Worm (Caenorhabditis elegans) whole organism, L3 larva: ENCODE measurements around the gene pssy-2.
"Not testable (repeated sequence)": the region's sequence is repeated elsewhere in the genome, so short reads cannot be mapped to it uniquely, and the experiment has no call there.

ENCODE experiments used
- R02D3.7 ChIP-seq: fragments of 150-350 bp; optimal IDR thresholded peaks from 2 replicates; lab custom pipeline; 2014; ENCODE audit warnings: missing biosample characterization, missing genetic modification characterization
- aly-2 ChIP-seq: fragments of 150-350 bp; optimal IDR thresholded peaks from 2 replicates; lab custom pipeline; 2014; ENCODE audit warnings: missing biosample characterization, missing genetic modification characterization
- ceh-82 ChIP-seq: fragments of 150-350 bp; optimal IDR thresholded peaks from 2 replicates; lab custom pipeline; 2014; ENCODE audit warnings: missing biosample characterization, missing genetic modification characterization
- daf-12 ChIP-seq: fragments of 150-350 bp; optimal IDR thresholded peaks from 2 replicates; lab custom pipeline; 2014; ENCODE audit warnings: missing biosample characterization, missing genetic modification reagents, missing genetic modification characterization
- egl-27 ChIP-seq: sonication (generic microtip); optimal IDR thresholded peaks from 4 replicates; lab custom pipeline; 2017; ENCODE audit warnings: missing biosample characterization, missing genetic modification reagents, missing genetic modification characterization
- elt-1 ChIP-seq: fragments of 150-350 bp; optimal IDR thresholded peaks from 2 replicates; lab custom pipeline; 2014; ENCODE audit warnings: missing biosample characterization, missing genetic modification characterization
- elt-2 ChIP-seq: sonication (generic microtip); optimal IDR thresholded peaks from 2 replicates; lab custom pipeline; 2016; ENCODE audit warnings: missing genetic modification reagents, mild to moderate bottlenecking, missing genetic modification characterization, missing compliant biosample characterization
- elt-3 ChIP-seq, 3 experiments: fragments of 150-350 bp in 1 of 3; sonication (generic microtip) in 2 of 3; optimal IDR thresholded peaks; 2 replicates in 2 of 3; 4 replicates in 1 of 3; lab custom pipeline; 2014 to 2017; ENCODE audit warnings: missing biosample characterization in 3 of 3, missing genetic modification characterization in 3 of 3
- eor-1 ChIP-seq, 2 experiments: fragments of 150-350 bp; optimal IDR thresholded peaks; 2 replicates each; lab custom pipeline; 2014 to 2018; ENCODE audit warnings: missing biosample characterization in 2 of 2, missing genetic modification characterization in 2 of 2
- hmg-11 ChIP-seq: sonication (generic microtip); optimal IDR thresholded peaks from 2 replicates; lab custom pipeline; 2016; ENCODE audit warnings: missing genetic modification characterization, missing compliant biosample characterization
- lin-15B ChIP-seq: fragments of 150-350 bp; optimal IDR thresholded peaks from 2 replicates; lab custom pipeline; 2014; ENCODE audit warnings: missing biosample characterization, missing genetic modification characterization
- lin-39 ChIP-seq: fragments of 150-350 bp; optimal IDR thresholded peaks from 2 replicates; lab custom pipeline; 2018; ENCODE audit warnings: missing biosample characterization, missing genetic modification reagents, missing genetic modification characterization
- lsy-12 ChIP-seq: sonication (generic microtip); optimal IDR thresholded peaks from 2 replicates; lab custom pipeline; 2016; ENCODE audit warnings: mild to moderate bottlenecking, missing genetic modification characterization, missing compliant biosample characterization
- mdl-1 ChIP-seq: fragments of 150-350 bp; optimal IDR thresholded peaks from 2 replicates; lab custom pipeline; 2014; ENCODE audit warnings: missing biosample characterization, missing genetic modification characterization
- mml-1 ChIP-seq: fragments of 150-350 bp; sonication (generic microtip); optimal IDR thresholded peaks from 3 replicates; lab custom pipeline; 2014; ENCODE audit warnings: missing biosample characterization, missing genetic modification characterization
- nfya-1 ChIP-seq: sonication (generic microtip); optimal IDR thresholded peaks from 2 replicates; lab custom pipeline; 2017; ENCODE audit warnings: missing genetic modification characterization, mild to moderate bottlenecking, missing compliant biosample characterization, antibody characterized with exemption, moderate library complexity; ENCODE audit not compliant: insufficient read depth
- nhr-11 ChIP-seq: fragments of 150-350 bp; optimal IDR thresholded peaks from 2 replicates; lab custom pipeline; 2014; ENCODE audit warnings: missing biosample characterization, missing genetic modification characterization
- nhr-23 ChIP-seq: fragments of 150-350 bp; optimal IDR thresholded peaks from 2 replicates; lab custom pipeline; 2014; ENCODE audit warnings: missing biosample characterization, missing genetic modification reagents, missing genetic modification characterization
- nhr-237 ChIP-seq: fragments of 150-350 bp; optimal IDR thresholded peaks from 2 replicates; lab custom pipeline; 2014; ENCODE audit warnings: missing biosample characterization, missing genetic modification characterization
- nhr-25 ChIP-seq: sonication (generic microtip); optimal IDR thresholded peaks from 2 replicates; lab custom pipeline; 2017; ENCODE audit warnings: missing biosample characterization, missing genetic modification characterization
- nhr-28 ChIP-seq: fragments of 150-350 bp; optimal IDR thresholded peaks from 2 replicates; lab custom pipeline; 2014; ENCODE audit warnings: missing biosample characterization, missing genetic modification characterization
- nhr-43 ChIP-seq: sonication (generic microtip); optimal IDR thresholded peaks from 2 replicates; lab custom pipeline; 2016; ENCODE audit warnings: mild to moderate bottlenecking, missing genetic modification characterization, missing compliant biosample characterization; ENCODE audit not compliant: poor library complexity, severe bottlenecking
- nhr-67 ChIP-seq: fragments of 150-350 bp; optimal IDR thresholded peaks from 2 replicates; lab custom pipeline; 2014; ENCODE audit warnings: missing biosample characterization, missing genetic modification characterization
- nhr-77 ChIP-seq: fragments of 150-350 bp; optimal IDR thresholded peaks from 2 replicates; lab custom pipeline; 2014; ENCODE audit warnings: missing biosample characterization, missing genetic modification characterization
- pha-4 ChIP-seq: fragments of 150-350 bp; optimal IDR thresholded peaks from 2 replicates; lab custom pipeline; 2014; ENCODE audit warnings: missing biosample characterization, missing genetic modification reagents, missing genetic modification characterization
- pqm-1 ChIP-seq: fragments of 150-350 bp; optimal IDR thresholded peaks from 2 replicates; lab custom pipeline; 2017; ENCODE audit warnings: missing biosample characterization, missing genetic modification characterization, inconsistent platforms
- sea-2 ChIP-seq: fragments of 150-350 bp; sonication (generic microtip); optimal IDR thresholded peaks from 4 replicates; lab custom pipeline; 2014; ENCODE audit warnings: missing biosample characterization, missing genetic modification reagents, missing genetic modification characterization
- skn-1 ChIP-seq: fragments of 150-350 bp; optimal IDR thresholded peaks from 2 replicates; lab custom pipeline; 2014; ENCODE audit warnings: missing biosample characterization, missing genetic modification characterization
- snpc-4 ChIP-seq: fragments of 150-350 bp; optimal IDR thresholded peaks from 2 replicates; lab custom pipeline; 2014; ENCODE audit warnings: missing biosample characterization, missing genetic modification characterization
- tbx-2 ChIP-seq: sonication (generic microtip); optimal IDR thresholded peaks from 2 replicates; lab custom pipeline; 2016; ENCODE audit warnings: mild to moderate bottlenecking, missing genetic modification characterization, missing compliant biosample characterization
- unc-62 ChIP-seq: fragments of 150-350 bp; sonication (generic microtip); optimal IDR thresholded peaks from 4 replicates; lab custom pipeline; 2014; ENCODE audit warnings: missing biosample characterization, missing genetic modification reagents, missing genetic modification characterization
- zag-1 ChIP-seq: fragments of 150-350 bp; optimal IDR thresholded peaks from 2 replicates; lab custom pipeline; 2014; ENCODE audit warnings: missing biosample characterization, missing genetic modification characterization
- ztf-11 ChIP-seq: fragments of 150-350 bp; optimal IDR thresholded peaks from 2 replicates; lab custom pipeline; 2014; ENCODE audit warnings: missing biosample characterization, missing genetic modification characterization

pssy-2 gene

DNA sequence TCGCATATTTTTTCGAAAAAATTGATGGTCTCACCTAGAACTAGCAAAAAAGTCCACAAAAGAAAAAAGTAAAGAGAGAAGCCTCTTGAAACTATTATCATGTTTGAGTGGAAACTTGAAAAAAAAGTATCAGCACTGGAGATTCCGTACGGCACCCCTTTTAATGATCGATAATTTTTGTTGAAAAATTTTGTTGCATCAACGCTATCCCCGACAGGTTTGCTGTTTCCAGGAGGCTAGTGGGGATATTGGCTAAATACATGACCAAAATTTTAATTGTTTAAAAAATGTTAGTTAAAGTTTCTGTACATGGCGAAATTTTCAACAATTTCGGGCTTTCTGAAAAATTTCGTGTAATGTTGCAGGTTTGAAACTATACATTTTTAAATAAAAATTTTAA is 24.0 kb downstream of the pssy-2 start, which contains the start of gene T28A8.2:
TSS of gene T28A8.2 (minus strand) at position 101 of the 400 bp plus-strand sequence.
- TF ChIP-seq aly-2 (tag; lab: Kevin White, UChicago) = no peak
- TF ChIP-seq skn-1 (tag; lab: Kevin White, UChicago) = no peak
- no peak for TF ChIP-seq ceh-82
- TF ChIP-seq lin-39 (tag; lab: Kevin White, UChicago) = no peak
- TF ChIP-seq egl-27 = no peak
- no peak for TF ChIP-seq lsy-12
- TF ChIP-seq nhr-28 = no peak
- TF ChIP-seq nhr-67 (tag; lab: Kevin White, UChicago) = no peak
- no peak for TF ChIP-seq nhr-23 (tag; lab: Kevin White, UChicago)
- TF ChIP-seq pqm-1 (tag; lab: Kevin White, UChicago) = no peak
- no peak for TF ChIP-seq sea-2 (GFP tag; lab: Kevin White, UChicago)
- no peak for TF ChIP-seq snpc-4 (tag; lab: Kevin White, UChicago)

DNA sequence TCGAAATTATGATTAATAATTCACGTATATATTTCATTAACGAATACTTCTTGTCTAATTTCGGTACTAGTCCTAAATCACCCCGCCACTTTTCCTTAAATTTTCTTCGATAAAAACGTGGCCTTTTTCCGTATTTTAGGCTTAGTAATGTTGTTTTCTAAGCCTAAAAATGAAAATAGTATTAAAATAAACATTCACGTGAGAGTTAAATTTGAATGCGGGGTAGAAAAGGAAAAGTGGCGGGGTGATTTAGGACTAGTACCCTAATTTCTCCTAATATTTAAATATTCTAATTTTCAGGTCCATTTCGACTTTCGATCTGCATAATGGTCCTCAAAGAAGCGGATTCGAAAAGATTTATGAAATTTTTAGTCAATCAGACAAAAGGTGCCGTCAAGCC is 27.3 kb downstream of the pssy-2 start, which contains the start of gene T28A8.6:
TSS of gene T28A8.6 (plus strand) at position 301 of the 400 bp plus-strand sequence.
- TF ChIP-seq nhr-67 (tag; lab: Kevin White, UChicago); sea-2 (GFP tag; lab: Kevin White, UChicago); nhr-237 (tag; lab: Kevin White, UChicago): not testable (repeated sequence)

DNA sequence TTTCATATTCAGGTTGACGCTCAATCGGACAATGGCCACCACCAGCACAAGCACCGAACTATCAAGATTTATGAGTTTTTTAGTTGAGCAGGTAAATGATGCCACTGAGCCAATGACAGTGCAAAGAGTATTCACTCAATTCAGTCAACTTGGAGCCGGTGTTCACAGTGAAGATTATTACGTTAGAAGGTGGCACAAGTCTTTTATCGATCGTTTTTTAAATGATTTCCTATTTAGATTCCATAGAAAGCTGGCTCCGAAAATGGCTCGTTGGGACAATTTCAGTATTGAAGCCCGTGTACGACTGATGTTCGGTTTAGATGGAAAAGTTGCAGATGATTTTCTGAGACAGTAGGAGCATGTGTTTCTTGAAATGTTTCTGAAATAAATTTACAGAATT is 30.0 kb downstream of the pssy-2 start, which contains the start of gene T28A8.5:
TSS of gene T28A8.5 (plus strand) at position 32 of the 400 bp plus-strand sequence.
- TF ChIP-seq elt-1 = no peak
- TF ChIP-seq mdl-1 (tag; lab: Kevin White, UChicago) = no peak
- TF ChIP-seq zag-1 (tag; lab: Kevin White, UChicago) = no peak
- TF ChIP-seq nhr-77 (tag; lab: Kevin White, UChicago) = no peak
- TF ChIP-seq nfya-1 (tag; lab: Kevin White, UChicago) = no peak
- no peak for TF ChIP-seq pqm-1 (tag; lab: Kevin White, UChicago)
- TF ChIP-seq nhr-237 (tag; lab: Kevin White, UChicago) = no peak
- no peak for TF ChIP-seq nhr-43 (tag; lab: Kevin White, UChicago)
- no peak for TF ChIP-seq pha-4 (tag; lab: Kevin White, UChicago)
- TF ChIP-seq snpc-4 (tag; lab: Kevin White, UChicago) = no peak
- no peak for TF ChIP-seq nhr-11 (tag; lab: Kevin White, UChicago)

DNA sequence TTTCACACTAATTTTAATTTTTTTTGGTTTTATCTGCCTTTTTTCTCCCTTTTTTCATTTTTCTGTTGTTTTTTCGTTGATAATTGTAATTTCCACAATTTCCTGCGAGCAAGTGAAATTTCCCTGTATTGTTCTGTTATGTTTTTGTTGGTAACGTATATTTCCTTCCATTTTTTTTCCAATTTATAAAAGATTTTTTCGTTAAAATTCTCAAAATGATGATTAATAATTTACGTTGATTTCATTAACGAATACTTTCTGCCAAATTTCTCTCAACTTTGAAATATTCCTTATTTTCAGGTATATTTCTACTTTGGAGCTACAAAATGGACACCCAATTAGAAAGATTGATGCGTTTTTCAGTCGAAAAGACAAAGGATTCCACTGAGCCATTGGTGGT is 30.9 kb downstream of the pssy-2 start, which contains the start of gene T28A8.8:
TSS of gene T28A8.8 (plus strand) at position 301 of the 400 bp plus-strand sequence.
- TF ChIP-seq nhr-77 (tag; lab: Kevin White, UChicago) (no peak), nhr-11 (tag; lab: Kevin White, UChicago) (no peak), pqm-1 (tag; lab: Kevin White, UChicago) (no peak), R02D3.7 (tag; lab: Kevin White, UChicago) (no peak), nfya-1 (tag; lab: Kevin White, UChicago) (no peak), tbx-2 (no peak), unc-62 (GFP tag; lab: Kevin White, UChicago) (no peak), elt-2 (no peak), hmg-11 (tag; lab: Kevin White, UChicago) (no peak), nhr-43 (tag; lab: Kevin White, UChicago) (no peak), mdl-1 (tag; lab: Kevin White, UChicago) (no peak), ztf-11 (tag; lab: Kevin White, UChicago) (no peak), elt-3 (tag; optimal IDR thresholded peaks at IDR 0.05; lab: Kevin White, UChicago) (no peak), daf-12 (tag; lab: Kevin White, UChicago) (no peak), nhr-23 (tag; lab: Kevin White, UChicago) (no peak), lin-15B (no peak), sea-2 (GFP tag; lab: Kevin White, UChicago) (no peak), zag-1 (tag; lab: Kevin White, UChicago) (no peak), pha-4 (tag; lab: Kevin White, UChicago) (no peak)
- TF ChIP-seq, all 47 proteins: peak for 0

DNA sequence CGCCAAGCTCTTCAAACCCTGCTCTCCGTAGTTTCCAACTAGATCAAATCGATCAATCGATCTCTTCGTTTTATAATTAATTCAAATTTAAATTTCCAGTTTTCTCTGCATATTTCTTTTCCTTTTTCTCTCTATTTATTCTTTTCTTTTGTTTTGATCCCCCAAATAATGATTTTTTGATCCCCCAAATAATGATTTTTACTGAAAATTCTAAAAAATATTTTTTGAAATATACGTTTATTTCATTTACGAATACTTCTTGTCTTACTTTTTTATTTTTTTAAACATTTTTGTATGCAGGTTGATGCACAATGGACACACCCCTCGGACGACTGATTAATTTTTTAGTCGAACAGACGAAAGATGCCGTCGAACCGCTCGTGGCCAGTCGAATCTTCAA is 31.8 kb downstream of the pssy-2 start, which contains the start of gene T28A8.4:
TSS of gene T28A8.4 (plus strand) at position 301 of the 400 bp plus-strand sequence.
- TF ChIP-seq zag-1 (tag; lab: Kevin White, UChicago) (no peak), ceh-82 (no peak), lin-39 (tag; lab: Kevin White, UChicago) (no peak), nhr-25 (tag; lab: Kevin White, UChicago) (no peak), eor-1 (tag; optimal IDR thresholded peaks at IDR 0.05; lab: Kevin White, UChicago) (no peak), mml-1 (tag; lab: Kevin White, UChicago) (no peak), elt-3 (tag; optimal IDR thresholded peaks at IDR 0.05; lab: Kevin White, UChicago) (no peak), lin-15B (no peak)
